Fruit fly (Drosophila melanogaster): ENCODE measurements around the gene CCHa1.

The CCHa1 gene

DNA sequence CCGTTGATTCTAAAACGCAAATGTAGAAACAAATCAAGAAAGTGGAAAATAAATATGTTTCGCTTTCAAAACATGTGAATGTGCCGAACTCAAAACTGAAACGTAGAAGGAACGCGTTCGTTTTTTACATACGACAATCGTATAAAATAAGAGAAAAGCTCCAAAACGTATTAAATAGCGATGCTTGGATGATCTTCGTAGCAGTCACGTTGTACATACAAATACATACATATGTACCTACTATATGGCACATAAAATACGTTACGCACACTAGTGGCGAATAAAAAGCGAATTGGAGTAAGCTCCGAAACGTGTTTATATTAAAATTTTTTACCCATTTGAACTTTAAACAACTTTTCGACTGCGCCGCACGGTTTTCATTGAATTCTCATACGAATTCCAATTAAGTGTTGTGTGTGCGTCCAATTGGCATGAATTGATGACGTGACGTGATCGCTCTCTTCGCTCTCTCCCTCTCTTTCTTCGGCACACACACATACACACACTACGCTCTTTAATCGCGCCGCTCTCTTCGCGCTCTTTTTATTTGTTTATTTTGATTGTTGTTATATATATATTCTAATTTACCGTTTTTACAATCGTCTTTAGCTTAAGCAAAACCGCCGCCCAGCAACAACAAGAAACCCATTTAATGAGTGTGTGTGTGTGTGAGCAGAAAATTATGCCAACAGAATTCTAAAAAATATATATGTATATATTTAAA lies 39.3 kb downstream of the CCHa1 start:
- TF ChIP-seq brk (GFP tag; optimal IDR thresholded peaks at IDR 0.05) (no peak), dmrt93B (GFP tag; optimal IDR thresholded peaks at IDR 0.05) (no peak), Dfd (GFP tag; optimal IDR thresholded peaks at IDR 0.05) (peak; percentile 3), Rel (GFP tag; optimal IDR thresholded peaks at IDR 0.05) (peak; percentile 65), Rel (tag; optimal IDR thresholded peaks at IDR 0.05) (no peak), sage (GFP tag; optimal IDR thresholded peaks at IDR 0.05) (peak; percentile 81), br (GFP tag; optimal IDR thresholded peaks at IDR 0.05) (no peak), CrebA (GFP tag; optimal IDR thresholded peaks at IDR 0.05; ENCODE audit: borderline replicate concordance) (peak; percentile 71), Hr78 (GFP tag; optimal IDR thresholded peaks at IDR 0.05) (no peak), ey (GFP tag; optimal IDR thresholded peaks at IDR 0.05) (no peak), rgr (GFP tag; optimal IDR thresholded peaks at IDR 0.05) (no peak), N (GFP tag; optimal IDR thresholded peaks at IDR 0.05) (no peak), sv (GFP tag; optimal IDR thresholded peaks at IDR 0.05) (no peak), CG32264 (GFP tag; optimal IDR thresholded peaks at IDR 0.05) (no peak), h (GFP tag; optimal IDR thresholded peaks at IDR 0.05) (no peak), GATAd (GFP tag; optimal IDR thresholded peaks at IDR 0.05) (no peak), usp (GFP tag; optimal IDR thresholded peaks at IDR 0.05) (no peak), psq (GFP tag; optimal IDR thresholded peaks at IDR 0.05) (no peak), tai (GFP tag; optimal IDR thresholded peaks at IDR 0.05) (no peak), CG9705 (GFP tag; optimal IDR thresholded peaks at IDR 0.05) (no peak), Mio (GFP tag; optimal IDR thresholded peaks at IDR 0.05) (no peak), Jra (GFP tag; optimal IDR thresholded peaks at IDR 0.05) (no peak), jim (GFP tag; optimal IDR thresholded peaks at IDR 0.05) (no peak), lola (GFP tag; optimal IDR thresholded peaks at IDR 0.05) (no peak), Hnf4 (GFP tag; optimal IDR thresholded peaks at IDR 0.05) (no peak), woc (GFP tag; optimal IDR thresholded peaks at IDR 0.05) (no peak), Vsx2 (GFP tag; optimal IDR thresholded peaks at IDR 0.05; ENCODE audit: partially characterized antibody) (peak; percentile 63), foxo (GFP tag; optimal IDR thresholded peaks at IDR 0.05) (peak in 1 of 2 experiments; percentile 7), Sp1 (GFP tag; optimal IDR thresholded peaks at IDR 0.05) (no peak), OdsH (GFP tag; optimal IDR thresholded peaks at IDR 0.05) (no peak), Dif (GFP tag; optimal IDR thresholded peaks at IDR 0.05; ENCODE audit: partially characterized antibody) (peak; percentile 84), dl (GFP tag; optimal IDR thresholded peaks at IDR 0.05; ENCODE audit: insufficient read depth in 1 of 2, partially characterized antibody in 2 of 2) (peak; percentile 52 to 60), fru (GFP tag; optimal IDR thresholded peaks at IDR 0.05) (no peak), HLH106 (tag; optimal IDR thresholded peaks at IDR 0.05) (no peak)

DNA sequence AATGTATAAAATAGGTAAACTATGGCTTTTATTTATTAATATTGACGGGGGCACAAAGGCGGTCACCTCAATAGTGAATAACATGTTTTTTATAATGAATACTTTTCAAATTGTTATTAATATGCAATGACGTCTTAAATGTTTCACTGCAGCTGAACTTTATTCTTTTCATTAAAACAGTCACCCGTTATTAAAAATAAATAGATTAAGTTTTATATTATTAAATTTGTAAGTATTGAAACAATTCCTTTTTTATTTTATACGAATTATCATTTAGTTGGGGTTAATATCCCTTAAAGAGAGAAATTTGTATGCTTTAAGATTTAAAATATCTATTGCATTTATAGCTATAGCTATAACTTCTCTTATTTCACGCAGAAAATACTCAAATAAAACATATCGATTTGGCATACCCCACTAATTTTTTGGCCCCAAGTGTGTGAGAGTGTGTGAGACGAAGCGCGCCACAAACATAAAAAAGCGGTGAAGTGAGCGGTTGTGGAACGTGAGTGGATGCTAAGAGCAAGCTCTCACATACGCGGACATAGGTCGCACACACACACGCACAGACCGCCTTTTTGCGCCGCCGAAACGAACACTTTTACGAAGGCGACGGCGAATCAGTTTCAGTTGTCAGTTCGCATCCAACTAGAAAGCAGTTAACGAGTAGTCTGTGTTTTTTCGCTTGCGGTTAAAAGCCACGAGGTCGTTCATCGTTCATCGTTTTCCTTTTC lies 40.1 kb downstream of the CCHa1 start, which contains the start of gene foxo:
Gene foxo, plus strand, starts transcription at position 626 of the 734 bp plus-strand sequence.
- TF ChIP-seq CG32264 (GFP tag; optimal IDR thresholded peaks at IDR 0.05) (peak; percentile 45), ey (GFP tag; optimal IDR thresholded peaks at IDR 0.05) (peak; percentile 39), OdsH (GFP tag; optimal IDR thresholded peaks at IDR 0.05) (peak; percentile 68), lola (GFP tag; optimal IDR thresholded peaks at IDR 0.05) (no peak), foxo (GFP tag; optimal IDR thresholded peaks at IDR 0.05) (peak; percentile 68 to 69), dmrt93B (GFP tag; optimal IDR thresholded peaks at IDR 0.05) (peak; percentile 34), tai (GFP tag; optimal IDR thresholded peaks at IDR 0.05) (no peak), Hnf4 (GFP tag; optimal IDR thresholded peaks at IDR 0.05) (peak; percentile 42), psq (GFP tag; optimal IDR thresholded peaks at IDR 0.05) (peak; percentile 69), GATAd (GFP tag; optimal IDR thresholded peaks at IDR 0.05) (no peak), CG9705 (GFP tag; optimal IDR thresholded peaks at IDR 0.05) (no peak), jim (GFP tag; optimal IDR thresholded peaks at IDR 0.05) (peak; percentile 66), dsf (GFP tag; optimal IDR thresholded peaks at IDR 0.05; ENCODE audit: borderline replicate concordance) (no peak), Myc (optimal IDR thresholded peaks at IDR 0.05) (peak; percentile 18), sv (GFP tag; optimal IDR thresholded peaks at IDR 0.05) (no peak), N (GFP tag; optimal IDR thresholded peaks at IDR 0.05) (no peak), Dfd (GFP tag; optimal IDR thresholded peaks at IDR 0.05) (no peak), pan (optimal IDR thresholded peaks at IDR 0.05) (no peak), h (GFP tag; optimal IDR thresholded peaks at IDR 0.05) (peak; percentile 69), usp (GFP tag; optimal IDR thresholded peaks at IDR 0.05) (no peak), fru (GFP tag; optimal IDR thresholded peaks at IDR 0.05) (peak; percentile 65), br (GFP tag; optimal IDR thresholded peaks at IDR 0.05) (peak; percentile 56), woc (GFP tag; optimal IDR thresholded peaks at IDR 0.05) (peak; percentile 15), Dif (GFP tag; optimal IDR thresholded peaks at IDR 0.05; ENCODE audit: partially characterized antibody) (peak; percentile 83), sage (GFP tag; optimal IDR thresholded peaks at IDR 0.05) (peak; percentile 27), Rel (GFP tag; optimal IDR thresholded peaks at IDR 0.05) (no peak), Rel (tag; optimal IDR thresholded peaks at IDR 0.05) (no peak), HLH106 (tag; optimal IDR thresholded peaks at IDR 0.05) (peak; percentile 77), CrebA (GFP tag; optimal IDR thresholded peaks at IDR 0.05; ENCODE audit: borderline replicate concordance) (peak; percentile 14), Hr83 (GFP tag; optimal IDR thresholded peaks at IDR 0.05; ENCODE audit: poor library complexity, severe bottlenecking) (peak; percentile 80), Abd-B (GFP tag; optimal IDR thresholded peaks at IDR 0.05) (no peak), rgr (GFP tag; optimal IDR thresholded peaks at IDR 0.05) (peak; percentile 69), Vsx2 (GFP tag; optimal IDR thresholded peaks at IDR 0.05; ENCODE audit: partially characterized antibody) (peak; percentile 4), Mio (GFP tag; optimal IDR thresholded peaks at IDR 0.05) (peak; percentile 23), Jra (GFP tag; optimal IDR thresholded peaks at IDR 0.05) (peak; percentile 8), dl (GFP tag; optimal IDR thresholded peaks at IDR 0.05; ENCODE audit: insufficient read depth in 1 of 2, partially characterized antibody in 2 of 2) (peak in 1 of 2 experiments; percentile 78), brk (GFP tag; optimal IDR thresholded peaks at IDR 0.05) (peak; percentile 32), Hr78 (GFP tag; optimal IDR thresholded peaks at IDR 0.05) (no peak), Sp1 (GFP tag; optimal IDR thresholded peaks at IDR 0.05) (peak; percentile 78)
